Worm (Caenorhabditis elegans): ENCODE measurements around the gene ZC132.11.
"Not testable (repeated sequence)": the region's sequence is repeated elsewhere in the genome, so short reads cannot be mapped to it uniquely, and the experiment has no call there.

- TF ChIP-seq flt-1 (GFP tag; IDR thresholded peaks at IDR 0.05); ref-1 (GFP tag; conservative IDR thresholded peaks at IDR 0.05); T22C8.4 (GFP tag; IDR thresholded peaks at IDR 0.05); cog-1 (tag; optimal IDR thresholded peaks at IDR 0.05); tab-1 (GFP tag; IDR thresholded peaks at IDR 0.05); klf-2 (GFP tag; conservative IDR thresholded peaks at IDR 0.05): not testable (repeated sequence)
Observed at ce11 chrV:4290093-4290492, 8.4 kb downstream of the ZC132.11 start, which contains the start of gene srh-193.

Data from whole organism, midembryonic.